Fruit fly (Drosophila melanogaster): ENCODE results near the gene rg.

- TF ChIP-seq gl (tag; optimal IDR thresholded peaks at IDR 0.05) (no peak), CG15710 (tag; optimal IDR thresholded peaks at IDR 0.05) (no peak), D1 (tag; optimal IDR thresholded peaks at IDR 0.05) (no peak), Pif1A (GFP tag; optimal IDR thresholded peaks at IDR 0.05) (no peak), EcR (GFP tag; optimal IDR thresholded peaks at IDR 0.05) (no peak), CG12605 (GFP tag; IDR thresholded peaks at IDR 0.05) (no peak), CG4496 (GFP tag; IDR thresholded peaks at IDR 0.05) (no peak), CG34367 (tag; optimal IDR thresholded peaks at IDR 0.05) (no peak), CG10348 (GFP tag; IDR thresholded peaks at IDR 0.05) (no peak), CG8301 (tag; optimal IDR thresholded peaks at IDR 0.05) (no peak), CG8159 (tag; optimal IDR thresholded peaks at IDR 0.05) (no peak), rn (GFP tag; IDR thresholded peaks at IDR 0.05) (no peak), CG14655 (GFP tag; optimal IDR thresholded peaks at IDR 0.05) (no peak)
Observed at dm6 chrX:5091757-5092348, 6.3 kb downstream of the rg start.
